Fruit fly (Drosophila melanogaster) whole organism: Measurements from ENCODE around the gene CG43184.

ENCODE experiments used
- CG8478 ChIP-seq: fragments of >200 bp; optimal IDR thresholded peaks from 2 replicates; lab custom pipeline; 2018; ENCODE audit warnings: inconsistent platforms
- EcR ChIP-seq, 2 experiments: fragments of >200 bp; optimal IDR thresholded peaks; 2 replicates each; lab custom pipeline; 2017; ENCODE audit warnings: missing biosample characterization in 2 of 2, missing genetic modification characterization in 2 of 2, missing genetic modification reagents in 2 of 2
- pan ChIP-seq: fragments of >200 bp; optimal IDR thresholded peaks from 2 replicates; lab custom pipeline; 2017
- psq ChIP-seq: fragments of >200 bp; optimal IDR thresholded peaks from 2 replicates; lab custom pipeline; 2017

- no peak for TF ChIP-seq CG8478 (lab: Kevin White, UChicago)
- no peak for TF ChIP-seq psq (lab: Kevin White, UChicago)
- no peak for TF ChIP-seq pan
- no peak for TF ChIP-seq EcR (GFP tag; optimal IDR thresholded peaks at IDR 0.05; lab: Kevin White, UChicago)
Observed at dm6 chr3L:13866270-13866669, 28.7 kb downstream of the CG43184 start.
